Worm (Caenorhabditis elegans): ENCODE results near the gene Y75B8A.37.

The Y75B8A.37 gene

DNA sequence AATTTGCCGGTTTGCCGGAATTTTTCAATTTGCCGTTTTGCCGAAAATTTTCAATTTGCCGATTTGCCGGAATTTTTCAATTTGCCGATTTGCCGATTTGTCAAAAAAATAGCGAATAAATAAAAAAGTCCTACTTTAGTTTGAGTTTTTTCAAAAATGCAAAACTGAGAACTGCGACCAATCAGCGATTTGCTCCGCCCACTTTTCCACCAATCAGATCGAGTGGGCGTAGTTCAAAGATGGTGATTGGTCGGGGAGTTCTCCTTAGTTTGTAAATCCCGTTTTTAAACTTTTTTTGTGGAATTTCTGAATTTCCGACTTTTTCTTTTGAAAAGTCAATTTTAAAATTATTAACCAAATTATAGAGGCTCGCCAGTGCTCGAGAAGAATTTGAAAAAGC, 16.0 kb downstream of the Y75B8A.37 start:
- TF ChIP-seq scrt-1 (GFP tag; IDR thresholded peaks at IDR 0.05) (no peak), pes-1 (GFP tag; IDR thresholded peaks at IDR 0.05) (no peak), ceh-13 (GFP tag; optimal IDR thresholded peaks at IDR 0.05) (no peak), tbx-37 (GFP tag; conservative IDR thresholded peaks at IDR 0.05) (no peak), tra-4 (tag; optimal IDR thresholded peaks at IDR 0.05) (no peak), hmg-4 (GFP tag; optimal IDR thresholded peaks at IDR 0.05) (no peak), sea-1 (GFP tag; conservative IDR thresholded peaks at IDR 0.05) (no peak), hmbx-1 (tag; optimal IDR thresholded peaks at IDR 0.05) (no peak), flt-1 (GFP tag; IDR thresholded peaks at IDR 0.05) (no peak), aly-1 (tag; optimal IDR thresholded peaks at IDR 0.05) (no peak), hnd-1 (tag; optimal IDR thresholded peaks at IDR 0.05) (no peak)

DNA sequence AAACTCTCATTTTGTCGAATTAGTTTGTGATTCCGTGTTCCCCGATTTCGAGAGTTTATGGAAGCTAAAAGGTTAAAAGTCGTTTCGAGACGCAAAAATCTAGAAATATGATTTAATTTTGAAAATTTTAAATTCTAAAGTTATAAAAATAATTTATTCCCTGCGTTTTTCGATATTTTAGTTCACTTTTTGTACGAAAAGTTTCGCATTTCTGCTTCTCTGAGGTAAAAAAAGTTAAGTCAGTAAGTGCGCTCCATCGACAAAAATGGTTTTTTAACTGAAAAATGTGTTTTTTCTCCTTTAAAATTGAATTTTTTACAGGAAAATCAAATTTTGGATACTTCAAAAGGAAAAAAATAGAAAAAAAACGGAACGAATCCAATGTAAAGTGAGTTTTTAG, 18.2 kb downstream of the Y75B8A.37 start, which contains the start of gene zip-1:
TSS of gene zip-1 (plus strand) at position 301 of the 400 bp plus-strand sequence.
- TF ChIP-seq sea-1 (GFP tag; conservative IDR thresholded peaks at IDR 0.05): no peak
- TF ChIP-seq ceh-13 (GFP tag; optimal IDR thresholded peaks at IDR 0.05): no peak
- TF ChIP-seq ama-1 (optimal IDR thresholded peaks at IDR 0.05): no peak
- TF ChIP-seq hmbx-1 (tag; optimal IDR thresholded peaks at IDR 0.05): no peak
- no peak for TF ChIP-seq ets-7 (tag; optimal IDR thresholded peaks at IDR 0.05)
- no peak for TF ChIP-seq aly-1 (tag; optimal IDR thresholded peaks at IDR 0.05)
- TF ChIP-seq ceh-36 (tag; optimal IDR thresholded peaks at IDR 0.05): no peak
- no peak for TF ChIP-seq pes-1 (GFP tag; IDR thresholded peaks at IDR 0.05)
- TF ChIP-seq tbx-37 (GFP tag; conservative IDR thresholded peaks at IDR 0.05): no peak
- no peak for TF ChIP-seq hnd-1 (tag; optimal IDR thresholded peaks at IDR 0.05)
- no peak for TF ChIP-seq scrt-1 (GFP tag; IDR thresholded peaks at IDR 0.05)
- TF ChIP-seq B0310.2 (tag; optimal IDR thresholded peaks at IDR 0.05): no peak
- no peak for TF ChIP-seq hmg-4 (GFP tag; optimal IDR thresholded peaks at IDR 0.05)
- no peak for TF ChIP-seq tbx-11 (GFP tag; IDR thresholded peaks at IDR 0.05)
- no peak for TF ChIP-seq F13C5.2 (tag; optimal IDR thresholded peaks at IDR 0.05)
- no peak for TF ChIP-seq flt-1 (GFP tag; IDR thresholded peaks at IDR 0.05)
- no peak for TF ChIP-seq tra-4 (tag; optimal IDR thresholded peaks at IDR 0.05)

- TF ChIP-seq ama-1 (optimal IDR thresholded peaks at IDR 0.05): no peak
- no peak for TF ChIP-seq B0310.2 (tag; optimal IDR thresholded peaks at IDR 0.05)
- no peak for TF ChIP-seq hmbx-1 (tag; optimal IDR thresholded peaks at IDR 0.05)
- no peak for TF ChIP-seq tra-4 (tag; optimal IDR thresholded peaks at IDR 0.05)
- TF ChIP-seq ceh-36 (tag; optimal IDR thresholded peaks at IDR 0.05): no peak
- no peak for TF ChIP-seq flt-1 (GFP tag; IDR thresholded peaks at IDR 0.05)
- TF ChIP-seq tbx-11 (GFP tag; IDR thresholded peaks at IDR 0.05): no peak
- no peak for TF ChIP-seq pes-1 (GFP tag; IDR thresholded peaks at IDR 0.05)
- no peak for TF ChIP-seq aly-1 (tag; optimal IDR thresholded peaks at IDR 0.05)
- no peak for TF ChIP-seq tbx-37 (GFP tag; conservative IDR thresholded peaks at IDR 0.05)
- TF ChIP-seq ets-7 (tag; optimal IDR thresholded peaks at IDR 0.05): no peak
- TF ChIP-seq hmg-4 (GFP tag; optimal IDR thresholded peaks at IDR 0.05): no peak
- no peak for TF ChIP-seq hnd-1 (tag; optimal IDR thresholded peaks at IDR 0.05)
- no peak for TF ChIP-seq ceh-13 (GFP tag; optimal IDR thresholded peaks at IDR 0.05)
- TF ChIP-seq F13C5.2 (tag; optimal IDR thresholded peaks at IDR 0.05): no peak
- TF ChIP-seq sea-1 (GFP tag; conservative IDR thresholded peaks at IDR 0.05): no peak
- TF ChIP-seq scrt-1 (GFP tag; IDR thresholded peaks at IDR 0.05): no peak
Measured at ce11 chrIII:12334268-12334667, 19.0 kb downstream of the Y75B8A.37 start.

- TF ChIP-seq sea-1 (GFP tag; conservative IDR thresholded peaks at IDR 0.05) (no peak), hmbx-1 (tag; optimal IDR thresholded peaks at IDR 0.05) (no peak), ceh-13 (GFP tag; optimal IDR thresholded peaks at IDR 0.05) (no peak), hmg-4 (GFP tag; optimal IDR thresholded peaks at IDR 0.05) (no peak), ama-1 (optimal IDR thresholded peaks at IDR 0.05) (no peak), scrt-1 (GFP tag; IDR thresholded peaks at IDR 0.05) (no peak), aly-1 (tag; optimal IDR thresholded peaks at IDR 0.05) (no peak), pes-1 (GFP tag; IDR thresholded peaks at IDR 0.05) (no peak), ets-7 (tag; optimal IDR thresholded peaks at IDR 0.05) (no peak), hnd-1 (tag; optimal IDR thresholded peaks at IDR 0.05) (no peak), ceh-36 (tag; optimal IDR thresholded peaks at IDR 0.05) (no peak), F13C5.2 (tag; optimal IDR thresholded peaks at IDR 0.05) (no peak)
Measured at ce11 chrIII:12335400-12335994, 20.2 kb downstream of the Y75B8A.37 start.

DNA sequence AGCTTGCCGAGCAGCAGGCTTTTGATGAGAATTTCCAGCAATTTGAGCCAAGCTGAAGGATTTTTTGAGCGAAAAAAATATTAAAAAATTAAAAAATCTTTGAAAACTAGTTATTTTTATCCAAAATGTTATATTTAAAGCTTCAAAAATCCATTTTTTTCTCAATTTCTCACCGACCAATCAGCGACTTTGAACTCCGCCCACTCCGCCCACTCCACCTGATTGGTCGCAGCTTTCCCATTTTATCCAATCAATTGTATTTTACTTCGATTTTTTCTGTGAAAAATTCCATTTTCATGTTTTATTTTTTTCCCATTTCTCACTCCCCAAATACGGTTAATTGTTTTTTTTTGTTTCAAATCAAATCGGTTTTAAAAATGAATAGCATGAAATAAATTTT, 29.7 kb downstream of the Y75B8A.37 start:
- no peak for TF ChIP-seq flt-1 (GFP tag; IDR thresholded peaks at IDR 0.05)
- TF ChIP-seq tbx-11 (GFP tag; IDR thresholded peaks at IDR 0.05): no peak
- TF ChIP-seq hmg-4 (GFP tag; optimal IDR thresholded peaks at IDR 0.05): no peak
- no peak for TF ChIP-seq tra-4 (tag; optimal IDR thresholded peaks at IDR 0.05)
- no peak for TF ChIP-seq pes-1 (GFP tag; IDR thresholded peaks at IDR 0.05)
- TF ChIP-seq ceh-36 (tag; optimal IDR thresholded peaks at IDR 0.05): no peak
- no peak for TF ChIP-seq aly-1 (tag; optimal IDR thresholded peaks at IDR 0.05)
- no peak for TF ChIP-seq hmbx-1 (tag; optimal IDR thresholded peaks at IDR 0.05)
- TF ChIP-seq ets-7 (tag; optimal IDR thresholded peaks at IDR 0.05): no peak
- TF ChIP-seq sea-1 (GFP tag; conservative IDR thresholded peaks at IDR 0.05): no peak
- no peak for TF ChIP-seq ceh-13 (GFP tag; optimal IDR thresholded peaks at IDR 0.05)
- no peak for TF ChIP-seq scrt-1 (GFP tag; IDR thresholded peaks at IDR 0.05)
- no peak for TF ChIP-seq tbx-37 (GFP tag; conservative IDR thresholded peaks at IDR 0.05)
- TF ChIP-seq F13C5.2 (tag; optimal IDR thresholded peaks at IDR 0.05): no peak
- TF ChIP-seq ama-1 (optimal IDR thresholded peaks at IDR 0.05): no peak
- TF ChIP-seq B0310.2 (tag; optimal IDR thresholded peaks at IDR 0.05): no peak
- no peak for TF ChIP-seq hnd-1 (tag; optimal IDR thresholded peaks at IDR 0.05)

DNA sequence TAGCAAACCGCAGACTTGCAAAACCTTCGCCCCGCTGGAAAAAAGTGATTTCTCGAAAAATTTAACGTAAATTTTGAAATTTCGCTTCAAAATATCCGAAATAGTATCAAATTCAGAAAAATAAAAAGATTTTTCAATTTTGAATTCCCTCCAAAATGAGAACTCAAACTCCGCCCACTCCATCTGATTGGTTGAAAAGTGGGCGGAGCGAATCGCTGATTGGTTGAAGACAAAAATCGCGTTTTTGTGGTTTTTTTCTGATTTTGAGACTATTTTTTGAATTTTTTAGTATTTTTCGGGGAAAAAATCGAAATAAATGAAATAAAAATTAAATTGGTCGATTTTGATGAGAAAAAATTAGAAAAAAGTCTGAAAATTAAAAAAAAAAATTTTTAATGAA, 33.7 kb downstream of the Y75B8A.37 start:
- TF ChIP-seq hmg-4 (GFP tag; optimal IDR thresholded peaks at IDR 0.05) (no peak), tra-4 (tag; optimal IDR thresholded peaks at IDR 0.05) (no peak)

DNA sequence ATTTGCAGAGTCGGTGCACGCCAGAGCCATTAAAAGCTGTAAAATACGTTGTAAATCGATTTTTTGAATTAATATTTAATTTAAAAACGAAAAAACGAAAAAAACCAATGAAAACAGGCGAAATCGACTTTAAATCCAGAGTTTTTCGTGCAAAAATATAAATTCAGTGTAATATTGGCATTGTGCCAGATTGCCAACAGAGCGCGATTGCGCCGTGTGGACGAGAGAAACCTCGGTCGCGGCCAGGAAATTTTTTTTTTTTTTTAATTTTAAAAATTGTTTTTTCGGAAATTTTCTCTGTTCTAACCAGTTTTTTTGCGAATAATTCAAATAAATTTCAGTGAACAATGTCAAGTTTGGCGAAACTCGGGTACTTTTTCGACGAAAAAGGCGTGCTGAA, 36.0 kb downstream of the Y75B8A.37 start, which contains the start of the genes pph-4.1 and Y75B8A.31:
TSS of gene pph-4.1 (minus strand) at position 36 of the 400 bp plus-strand sequence.
TSS of gene Y75B8A.31 (plus strand) at position 342 of the 400 bp plus-strand sequence.
- no peak for TF ChIP-seq tra-4 (tag; optimal IDR thresholded peaks at IDR 0.05)
- TF ChIP-seq F13C5.2 (tag; optimal IDR thresholded peaks at IDR 0.05): peak; percentile 10
- TF ChIP-seq hmbx-1 (tag; optimal IDR thresholded peaks at IDR 0.05): no peak
- no peak for TF ChIP-seq B0310.2 (tag; optimal IDR thresholded peaks at IDR 0.05)
- TF ChIP-seq hnd-1 (tag; optimal IDR thresholded peaks at IDR 0.05): no peak
- 0 out of 2 replicates have a peak, but pooled peaks have one; percentile 26 for TF ChIP-seq sea-1 (GFP tag; conservative IDR thresholded peaks at IDR 0.05)
- no peak for TF ChIP-seq ets-7 (tag; optimal IDR thresholded peaks at IDR 0.05)
- no peak for TF ChIP-seq aly-1 (tag; optimal IDR thresholded peaks at IDR 0.05)
- peak; percentile 52; the same call in 1 of the 2 replicates for TF ChIP-seq tbx-11 (GFP tag; IDR thresholded peaks at IDR 0.05)
- TF ChIP-seq hmg-4 (GFP tag; optimal IDR thresholded peaks at IDR 0.05): no peak
- TF ChIP-seq pes-1 (GFP tag; IDR thresholded peaks at IDR 0.05): peak; percentile 74
- peak; percentile 48; the same call in 1 of the 2 replicates for TF ChIP-seq flt-1 (GFP tag; IDR thresholded peaks at IDR 0.05)
- 0 out of 2 replicates have a peak, but pooled peaks have one; percentile 13 for TF ChIP-seq scrt-1 (GFP tag; IDR thresholded peaks at IDR 0.05)
- peak; percentile 87 for TF ChIP-seq tbx-37 (GFP tag; conservative IDR thresholded peaks at IDR 0.05)
- TF ChIP-seq ceh-13 (GFP tag; optimal IDR thresholded peaks at IDR 0.05): peak; percentile 0
- no peak for TF ChIP-seq ceh-36 (tag; optimal IDR thresholded peaks at IDR 0.05)
- TF ChIP-seq ama-1 (optimal IDR thresholded peaks at IDR 0.05): no peak
